Fruit fly (Drosophila melanogaster): Measurements from ENCODE around the gene mura.

- TF ChIP-seq CTCF (optimal IDR thresholded peaks at IDR 0.05), result no peak
- TF ChIP-seq CG8478 (optimal IDR thresholded peaks at IDR 0.05), result no peak
Measured at dm6 chr3R:9561121-9561520, 9.5 kb upstream of the mura start.
